Fruit fly (Drosophila melanogaster) whole organism, embryonic: ENCODE results near the gene Pex5.

Source experiments
- C15 ChIP-seq: fragments of 200-800 bp; sonication (Bioruptor generic); IDR thresholded peaks from 3 replicates; pipeline ENCODE4 v1.3.6; 2022; ENCODE audit warnings: missing biosample characterization, missing genetic modification characterization
- CG10267 ChIP-seq: fragments of 200-800 bp; sonication (Bioruptor generic); optimal IDR thresholded peaks from 2 replicates; lab custom pipeline; 2018; ENCODE audit warnings: missing biosample characterization, mild to moderate bottlenecking, missing genetic modification characterization, moderate library complexity
- CG10431 ChIP-seq: fragments of 200-800 bp; sonication (Bioruptor generic); optimal IDR thresholded peaks from 3 replicates; lab custom pipeline; 2018; ENCODE audit warnings: missing biosample characterization, mild to moderate bottlenecking, missing genetic modification characterization
- CG10462 ChIP-seq: fragments of 200-800 bp; sonication (Bioruptor generic); optimal IDR thresholded peaks from 2 replicates; lab custom pipeline; 2016; ENCODE audit warnings: missing biosample characterization, missing genetic modification characterization
- CG10565 ChIP-seq: fragments of 200-800 bp; sonication (Bioruptor generic); optimal IDR thresholded peaks from 3 replicates; lab custom pipeline; 2016; ENCODE audit warnings: missing biosample characterization, mild to moderate bottlenecking, missing genetic modification characterization
- CG11456 ChIP-seq: fragments of 200-800 bp; sonication (Bioruptor generic); IDR thresholded peaks from 3 replicates; pipeline ENCODE4 v1.3.6; 2022; ENCODE audit warnings: missing biosample characterization, missing genetic modification characterization
- CG11560 ChIP-seq: fragments of 200-800 bp; sonication (Bioruptor generic); IDR thresholded peaks from 3 replicates; pipeline ENCODE4 v1.3.6; 2022; ENCODE audit warnings: missing biosample characterization, missing genetic modification characterization
- CG12071 ChIP-seq: fragments of 200-800 bp; sonication (Bioruptor generic); optimal IDR thresholded peaks from 3 replicates; lab custom pipeline; 2018; ENCODE audit warnings: missing biosample characterization, mild to moderate bottlenecking, missing genetic modification characterization
- CG12391 ChIP-seq: fragments of 200-800 bp; sonication (Bioruptor generic); optimal IDR thresholded peaks from 3 replicates; lab custom pipeline; 2018; ENCODE audit warnings: missing biosample characterization, mild to moderate bottlenecking, missing genetic modification characterization, moderate library complexity
- CG14050 ChIP-seq: fragments of 200-800 bp; sonication (Bioruptor generic); IDR thresholded peaks from 3 replicates; pipeline ENCODE4 v1.3.6; 2022; ENCODE audit warnings: missing biosample characterization, missing genetic modification characterization
- CG16779 ChIP-seq: fragments of 200-800 bp; sonication (Bioruptor generic); IDR thresholded peaks from 2 replicates; pipeline ENCODE4 v1.3.6; 2022; ENCODE audit warnings: missing biosample characterization, missing genetic modification characterization
- CG17359 ChIP-seq: fragments of 200-800 bp; sonication (Bioruptor generic); optimal IDR thresholded peaks from 3 replicates; lab custom pipeline; 2018; ENCODE audit warnings: missing biosample characterization, mild to moderate bottlenecking, missing genetic modification characterization, moderate library complexity
- CG18619 ChIP-seq: fragments of 200-800 bp; sonication (Bioruptor generic); optimal IDR thresholded peaks from 3 replicates; lab custom pipeline; 2017; ENCODE audit warnings: missing biosample characterization, mild to moderate bottlenecking, missing genetic modification characterization
- CG30020 ChIP-seq: fragments of 200-800 bp; optimal IDR thresholded peaks from 2 replicates; lab custom pipeline; 2019; ENCODE audit warnings: missing biosample characterization, mild to moderate bottlenecking, missing genetic modification characterization, moderate library complexity
- CG3163 ChIP-seq: fragments of 200-800 bp; sonication (Bioruptor generic); optimal IDR thresholded peaks from 3 replicates; lab custom pipeline; 2016; ENCODE audit warnings: missing biosample characterization, missing genetic modification characterization
- CG32767 ChIP-seq: fragments of 200-800 bp; sonication (Bioruptor generic); IDR thresholded peaks from 2 replicates; pipeline ENCODE4 v1.3.6; 2022; ENCODE audit warnings: missing biosample characterization, missing genetic modification characterization
- CG33557 ChIP-seq: fragments of 200-800 bp; sonication (Bioruptor generic); optimal IDR thresholded peaks from 2 replicates; lab custom pipeline; 2019; ENCODE audit warnings: missing biosample characterization, mild to moderate bottlenecking, missing genetic modification characterization, moderate library complexity
- CG3407 ChIP-seq: fragments of 200-800 bp; sonication (Bioruptor generic); optimal IDR thresholded peaks from 2 replicates; lab custom pipeline; 2018; ENCODE audit warnings: missing biosample characterization, mild to moderate bottlenecking, missing genetic modification characterization
- CG3726 ChIP-seq: fragments of 200-800 bp; sonication (Bioruptor generic); IDR thresholded peaks from 3 replicates; pipeline ENCODE4, ENCODE4 v1.3.6; 2022; ENCODE audit warnings: missing biosample characterization, missing genetic modification characterization
- CG3838 ChIP-seq: fragments of 200-800 bp; sonication (Bioruptor generic); optimal IDR thresholded peaks from 3 replicates; lab custom pipeline; 2016; ENCODE audit warnings: missing biosample characterization, missing genetic modification characterization
- CG4282 ChIP-seq: fragments of 200-800 bp; sonication (Bioruptor generic); optimal IDR thresholded peaks from 2 replicates; lab custom pipeline; 2016; ENCODE audit warnings: missing biosample characterization, missing genetic modification characterization
- CG4707 ChIP-seq: fragments of 200-800 bp; sonication (Bioruptor generic); optimal IDR thresholded peaks from 2 replicates; lab custom pipeline; 2018; ENCODE audit warnings: missing biosample characterization, mild to moderate bottlenecking, missing genetic modification characterization, moderate library complexity
- CG6689 ChIP-seq: fragments of 200-800 bp; sonication (Bioruptor generic); IDR thresholded peaks from 2 replicates; pipeline ENCODE4 v1.3.6; 2022; ENCODE audit warnings: missing biosample characterization, missing genetic modification characterization
- CG7372 ChIP-seq: fragments of 200-800 bp; sonication (Bioruptor generic); IDR thresholded peaks from 2 replicates; pipeline ENCODE4 v1.3.6; 2022; ENCODE audit warnings: missing biosample characterization, missing genetic modification characterization
- CG8359 ChIP-seq: fragments of 200-800 bp; sonication (Bioruptor generic); optimal IDR thresholded peaks from 2 replicates; lab custom pipeline; 2017; ENCODE audit warnings: missing biosample characterization, mild to moderate bottlenecking, missing genetic modification characterization, borderline replicate concordance
- CG9727 ChIP-seq: fragments of 200-800 bp; sonication (Bioruptor generic); optimal IDR thresholded peaks from 3 replicates; lab custom pipeline; 2017; ENCODE audit warnings: missing biosample characterization, mild to moderate bottlenecking, missing genetic modification characterization
- CHES-1-like ChIP-seq: fragments of 200-800 bp; sonication (Bioruptor generic); optimal IDR thresholded peaks from 2 replicates; lab custom pipeline; 2016; ENCODE audit warnings: missing biosample characterization, missing genetic modification characterization
- Drgx ChIP-seq: fragments of 200-800 bp; sonication (Bioruptor generic); IDR thresholded peaks from 2 replicates; pipeline ENCODE4 v1.3.6; 2022; ENCODE audit warnings: missing biosample characterization, missing genetic modification characterization
- Eip74EF ChIP-seq, 2 experiments: fragments of 200-800 bp in 1 of 2; fragments of >200 bp in 1 of 2; sonication (Bioruptor generic) in 1 of 2; optimal IDR thresholded peaks; 2 replicates each; lab custom pipeline; 2017 to 2019; ENCODE audit warnings: missing biosample characterization in 2 of 2, missing genetic modification characterization in 2 of 2, mild to moderate bottlenecking in 1 of 2, moderate library complexity in 1 of 2
- Ets65A ChIP-seq: fragments of 200-800 bp; sonication (Bioruptor generic); peaks from one replicate; lab custom pipeline; 2016; ENCODE audit warnings: missing biosample characterization, missing genetic modification characterization
- Gsc ChIP-seq: fragments of 200-800 bp; sonication (Bioruptor generic); IDR thresholded peaks from 2 replicates; pipeline ENCODE4 v1.3.6; 2022; ENCODE audit warnings: missing biosample characterization, missing genetic modification characterization
- HmgD ChIP-seq: fragments of 200-800 bp; sonication (Bioruptor generic); optimal IDR thresholded peaks from 3 replicates; lab custom pipeline; 2016; ENCODE audit warnings: missing biosample characterization, missing genetic modification characterization
- HmgZ ChIP-seq: fragments of 200-800 bp; sonication (Bioruptor generic); optimal IDR thresholded peaks from 2 replicates; lab custom pipeline; 2018; ENCODE audit warnings: missing biosample characterization, mild to moderate bottlenecking, missing genetic modification characterization
- Hsf ChIP-seq: fragments of 200-800 bp; sonication (Bioruptor generic); optimal IDR thresholded peaks from 3 replicates; lab custom pipeline; 2016; ENCODE audit warnings: missing biosample characterization, missing genetic modification characterization
- PHDP ChIP-seq: fragments of 200-800 bp; sonication (Bioruptor generic); optimal IDR thresholded peaks from 3 replicates; lab custom pipeline; 2018; ENCODE audit warnings: missing biosample characterization, mild to moderate bottlenecking, missing genetic modification characterization, moderate library complexity
- Sox100B ChIP-seq: fragments of 200-800 bp; sonication (Bioruptor generic); optimal IDR thresholded peaks from 3 replicates; lab custom pipeline; 2018; ENCODE audit warnings: missing biosample characterization, mild to moderate bottlenecking, missing genetic modification characterization
- Vsx1 ChIP-seq: fragments of 200-800 bp; sonication (Bioruptor generic); optimal IDR thresholded peaks from 2 replicates; lab custom pipeline; 2017; ENCODE audit warnings: missing biosample characterization, mild to moderate bottlenecking, missing genetic modification characterization, missing genetic modification reagents
- aop ChIP-seq: fragments of 200-800 bp; sonication (Bioruptor generic); IDR thresholded peaks from 2 replicates; pipeline ENCODE4 v1.3.6; 2022; ENCODE audit warnings: missing biosample characterization, missing genetic modification characterization
- bsh ChIP-seq, 2 experiments: fragments of 200-800 bp; sonication (Bioruptor generic); optimal IDR thresholded peaks; 2 replicates each; lab custom pipeline; 2017 to 2018; ENCODE audit warnings: mild to moderate bottlenecking in 2 of 2, missing biosample characterization in 2 of 2, missing genetic modification characterization in 2 of 2, moderate library complexity in 1 of 2
- dimm ChIP-seq: fragments of 200-800 bp; sonication (Bioruptor generic); IDR thresholded peaks from 2 replicates; pipeline ENCODE4 v1.3.6; 2022; ENCODE audit warnings: missing biosample characterization, missing genetic modification characterization
- hth ChIP-seq: fragments of >200 bp; optimal IDR thresholded peaks from 2 replicates; lab custom pipeline; 2017; ENCODE audit warnings: inconsistent platforms
- nmo ChIP-seq: fragments of 200-800 bp; sonication (Bioruptor generic); optimal IDR thresholded peaks from 2 replicates; lab custom pipeline; 2018; ENCODE audit warnings: missing biosample characterization, mild to moderate bottlenecking, missing genetic modification characterization, moderate library complexity
- peb ChIP-seq: fragments of 200-800 bp; sonication (Bioruptor generic); IDR thresholded peaks from 2 replicates; pipeline ENCODE4 v1.3.6; 2022; ENCODE audit warnings: missing biosample characterization, missing genetic modification characterization
- pfk ChIP-seq: fragments of 200-800 bp; sonication (Bioruptor generic); optimal IDR thresholded peaks from 2 replicates; lab custom pipeline; 2018; ENCODE audit warnings: missing biosample characterization, mild to moderate bottlenecking, missing genetic modification characterization, moderate library complexity
- psq ChIP-seq: fragments of 200-800 bp; sonication (Bioruptor generic); optimal IDR thresholded peaks from 2 replicates; lab custom pipeline; 2017; ENCODE audit warnings: missing biosample characterization, missing genetic modification characterization
- sc ChIP-seq, 3 experiments: fragments of >200 bp in 2 of 3; fragments of 200-800 bp in 1 of 3; sonication (Bioruptor generic) in 1 of 3; optimal IDR thresholded peaks; 2 replicates in 2 of 3; 3 replicates in 1 of 3; lab custom pipeline; 2017; ENCODE audit warnings: mild to moderate bottlenecking in 1 of 3, missing biosample characterization in 1 of 3, missing genetic modification characterization in 1 of 3, missing genetic modification reagents in 1 of 3
- sisA ChIP-seq: fragments of 200-800 bp; sonication (Bioruptor generic); IDR thresholded peaks from 2 replicates; pipeline ENCODE4 v1.3.6; 2022; ENCODE audit warnings: missing biosample characterization, missing genetic modification characterization
- tll ChIP-seq, 2 experiments: fragments of 200-800 bp in 1 of 2; fragments of >200 bp in 1 of 2; sonication (Bioruptor generic) in 1 of 2; optimal IDR thresholded peaks; 2 replicates each; lab custom pipeline; 2017 to 2019; ENCODE audit warnings: missing biosample characterization in 2 of 2, missing genetic modification characterization in 2 of 2, mild to moderate bottlenecking in 1 of 2, moderate library complexity in 1 of 2

Pex5 gene

dm6 chrX:1830396-1831218 is 38.3 kb downstream of the Pex5 start (continued):
- TF ChIP-seq HmgZ (tag; lab: Kevin White, UChicago): peak; percentile 97
- TF ChIP-seq CG8359 (GFP tag; lab: Kevin White, UChicago): peak; percentile 84
- TF ChIP-seq CG14050 (GFP tag; lab: Robert Waterston, UW): peak; percentile 96
- TF ChIP-seq CG12071: peak; percentile 97
- TF ChIP-seq CG7372: peak; percentile 95
- TF ChIP-seq psq (GFP tag; lab: Kevin White, UChicago): peak; percentile 79
- no peak for TF ChIP-seq sc (optimal IDR thresholded peaks at IDR 0.05; lab: Kevin White, UChicago)
- peak; percentile 89 for TF ChIP-seq sc (GFP tag; optimal IDR thresholded peaks at IDR 0.05; lab: Kevin White, UChicago)
- TF ChIP-seq CG10565 (GFP tag; lab: Kevin White, UChicago): peak; percentile 31
- peak; percentile 78 for TF ChIP-seq CG30020
- TF ChIP-seq sisA (GFP tag; lab: Robert Waterston, UW): peak; percentile 93
- TF ChIP-seq Eip74EF (GFP tag; optimal IDR thresholded peaks at IDR 0.05; lab: Kevin White, UChicago): peak in 1 of 2 experiments; percentile 91
- TF ChIP-seq CG11456 (GFP tag; lab: Robert Waterston, UW): peak; percentile 98
- TF ChIP-seq peb (GFP tag; lab: Robert Waterston, UW): peak; percentile 95
- peak; percentile 96 for TF ChIP-seq CG12391
- TF ChIP-seq pfk (GFP tag; lab: Kevin White, UChicago): peak; percentile 37
- TF ChIP-seq hth: no peak
- peak; percentile 76 for TF ChIP-seq CG33557 (GFP tag; lab: Kevin White, UChicago)
- peak; percentile 89 for TF ChIP-seq Gsc (GFP tag; lab: Robert Waterston, UW)
- peak; percentile 91 for TF ChIP-seq aop (GFP tag; lab: Robert Waterston, UW)
- peak; percentile 83 for TF ChIP-seq CG3838 (GFP tag; lab: Kevin White, UChicago)
- peak; percentile 86 for TF ChIP-seq CG11560
- TF ChIP-seq CG17359 (tag; lab: Kevin White, UChicago): peak; percentile 97
- TF ChIP-seq dimm (GFP tag; lab: Robert Waterston, UW): peak; percentile 88
- peak; percentile 94 for TF ChIP-seq Hsf (GFP tag; lab: Kevin White, UChicago)
- TF ChIP-seq CHES-1-like: peak; percentile 93
- TF ChIP-seq PHDP (tag; lab: Kevin White, UChicago): peak; percentile 97
- TF ChIP-seq CG10462 (GFP tag; lab: Kevin White, UChicago): peak; percentile 82
- TF ChIP-seq bsh (GFP tag; optimal IDR thresholded peaks at IDR 0.05; lab: Kevin White, UChicago): peak; percentile 93 to 98
- peak; percentile 95 for TF ChIP-seq nmo (GFP tag; lab: Kevin White, UChicago)
- no peak for TF ChIP-seq tll (GFP tag; optimal IDR thresholded peaks at IDR 0.05; lab: Kevin White, UChicago)
- peak; percentile 90 for TF ChIP-seq Vsx1 (GFP tag; lab: Kevin White, UChicago)
- peak; percentile 99 for TF ChIP-seq Ets65A (GFP tag; lab: Kevin White, UChicago)
- TF ChIP-seq HmgD (GFP tag; lab: Kevin White, UChicago): peak; percentile 85
- TF ChIP-seq CG9727: peak; percentile 94
- TF ChIP-seq CG3726: peak; percentile 95
- TF ChIP-seq CG16779 (GFP tag; lab: Robert Waterston, UW): peak; percentile 97
- peak; percentile 67 for TF ChIP-seq CG10431 (GFP tag; lab: Kevin White, UChicago)
- TF ChIP-seq Drgx (GFP tag; lab: Robert Waterston, UW): peak; percentile 99
- peak; percentile 94 for TF ChIP-seq C15 (GFP tag; lab: Robert Waterston, UW)
- peak; percentile 88 for TF ChIP-seq CG10267
- peak; percentile 87 for TF ChIP-seq CG4282 (GFP tag; lab: Kevin White, UChicago)
- peak; percentile 95 for TF ChIP-seq CG32767 (GFP tag; lab: Robert Waterston, UW)
- TF ChIP-seq CG3407 (GFP tag; lab: Kevin White, UChicago): peak; percentile 88
- peak; percentile 96 for TF ChIP-seq CG6689 (GFP tag; lab: Robert Waterston, UW)
- TF ChIP-seq Sox100B (GFP tag; lab: Kevin White, UChicago): peak; percentile 96
- TF ChIP-seq CG18619 (GFP tag; lab: Kevin White, UChicago): peak; percentile 94
- TF ChIP-seq CG3163: peak; percentile 83
- TF ChIP-seq CG4707 (GFP tag; lab: Kevin White, UChicago): peak; percentile 99
